Worm (Caenorhabditis elegans) whole organism, L3 larva: Measurements from ENCODE around the gene agmo-1.

Experiments used
- R02D3.7 ChIP-seq: fragments of 150-350 bp; optimal IDR thresholded peaks from 2 replicates; lab custom pipeline; 2014; ENCODE audit warnings: missing biosample characterization, missing genetic modification characterization
- ZK546.5 ChIP-seq: sonication (generic microtip); optimal IDR thresholded peaks from 2 replicates; lab custom pipeline; 2017; ENCODE audit warnings: missing biosample characterization, missing genetic modification characterization
- aly-2 ChIP-seq: fragments of 150-350 bp; optimal IDR thresholded peaks from 2 replicates; lab custom pipeline; 2014; ENCODE audit warnings: missing biosample characterization, missing genetic modification characterization
- ceh-16 ChIP-seq: sonication (generic microtip); optimal IDR thresholded peaks from 2 replicates; lab custom pipeline; 2017; ENCODE audit warnings: missing biosample characterization, missing genetic modification characterization
- ceh-28 ChIP-seq: fragments of 150-350 bp; optimal IDR thresholded peaks from 2 replicates; lab custom pipeline; 2014; ENCODE audit warnings: missing biosample characterization, missing genetic modification reagents, missing genetic modification characterization
- ceh-82 ChIP-seq: fragments of 150-350 bp; optimal IDR thresholded peaks from 2 replicates; lab custom pipeline; 2014; ENCODE audit warnings: missing biosample characterization, missing genetic modification characterization
- ceh-9 ChIP-seq: sonication (generic microtip); optimal IDR thresholded peaks from 2 replicates; lab custom pipeline; 2018; ENCODE audit warnings: missing biosample characterization, missing genetic modification characterization
- egl-27 ChIP-seq: sonication (generic microtip); optimal IDR thresholded peaks from 4 replicates; lab custom pipeline; 2017; ENCODE audit warnings: missing biosample characterization, missing genetic modification reagents, missing genetic modification characterization
- egl-5 ChIP-seq: fragments of 150-350 bp; optimal IDR thresholded peaks from 2 replicates; lab custom pipeline; 2017; ENCODE audit warnings: missing biosample characterization, missing genetic modification reagents, missing genetic modification characterization, inconsistent platforms
- elt-2 ChIP-seq: sonication (generic microtip); optimal IDR thresholded peaks from 2 replicates; lab custom pipeline; 2016; ENCODE audit warnings: missing genetic modification reagents, mild to moderate bottlenecking, missing genetic modification characterization, missing compliant biosample characterization
- elt-3 ChIP-seq, 3 experiments: fragments of 150-350 bp in 1 of 3; sonication (generic microtip) in 2 of 3; optimal IDR thresholded peaks; 2 replicates in 2 of 3; 4 replicates in 1 of 3; lab custom pipeline; 2014 to 2017; ENCODE audit warnings: missing biosample characterization in 3 of 3, missing genetic modification characterization in 3 of 3
- eor-1 ChIP-seq, 2 experiments: fragments of 150-350 bp; optimal IDR thresholded peaks; 2 replicates each; lab custom pipeline; 2014 to 2018; ENCODE audit warnings: missing biosample characterization in 2 of 2, missing genetic modification characterization in 2 of 2
- fkh-10 ChIP-seq: sonication (generic microtip); optimal IDR thresholded peaks from 2 replicates; lab custom pipeline; 2017; ENCODE audit warnings: missing biosample characterization, missing genetic modification reagents, missing genetic modification characterization
- fkh-2 ChIP-seq: fragments of 150-350 bp; optimal IDR thresholded peaks from 2 replicates; lab custom pipeline; 2014; ENCODE audit warnings: missing biosample characterization, missing genetic modification reagents, missing genetic modification characterization
- hmg-11 ChIP-seq: sonication (generic microtip); optimal IDR thresholded peaks from 2 replicates; lab custom pipeline; 2016; ENCODE audit warnings: missing genetic modification characterization, missing compliant biosample characterization
- jun-1 ChIP-seq: fragments of 150-350 bp; optimal IDR thresholded peaks from 2 replicates; lab custom pipeline; 2014; ENCODE audit warnings: missing biosample characterization, missing genetic modification reagents, missing genetic modification characterization
- lin-15B ChIP-seq: fragments of 150-350 bp; optimal IDR thresholded peaks from 2 replicates; lab custom pipeline; 2014; ENCODE audit warnings: missing biosample characterization, missing genetic modification characterization
- lin-39 ChIP-seq: fragments of 150-350 bp; optimal IDR thresholded peaks from 2 replicates; lab custom pipeline; 2018; ENCODE audit warnings: missing biosample characterization, missing genetic modification reagents, missing genetic modification characterization
- mml-1 ChIP-seq: fragments of 150-350 bp; sonication (generic microtip); optimal IDR thresholded peaks from 3 replicates; lab custom pipeline; 2014; ENCODE audit warnings: missing biosample characterization, missing genetic modification characterization
- nfya-1 ChIP-seq: sonication (generic microtip); optimal IDR thresholded peaks from 2 replicates; lab custom pipeline; 2017; ENCODE audit warnings: missing genetic modification characterization, mild to moderate bottlenecking, missing compliant biosample characterization, antibody characterized with exemption, moderate library complexity; ENCODE audit not compliant: insufficient read depth
- nhr-12 ChIP-seq: fragments of 150-350 bp; optimal IDR thresholded peaks from 2 replicates; lab custom pipeline; 2014; ENCODE audit warnings: missing biosample characterization, missing genetic modification characterization
- nhr-25 ChIP-seq: sonication (generic microtip); optimal IDR thresholded peaks from 2 replicates; lab custom pipeline; 2017; ENCODE audit warnings: missing biosample characterization, missing genetic modification characterization
- nhr-28 ChIP-seq: fragments of 150-350 bp; optimal IDR thresholded peaks from 2 replicates; lab custom pipeline; 2014; ENCODE audit warnings: missing biosample characterization, missing genetic modification characterization
- nhr-77 ChIP-seq: fragments of 150-350 bp; optimal IDR thresholded peaks from 2 replicates; lab custom pipeline; 2014; ENCODE audit warnings: missing biosample characterization, missing genetic modification characterization
- pha-4 ChIP-seq: fragments of 150-350 bp; optimal IDR thresholded peaks from 2 replicates; lab custom pipeline; 2014; ENCODE audit warnings: missing biosample characterization, missing genetic modification reagents, missing genetic modification characterization
- pqm-1 ChIP-seq: fragments of 150-350 bp; optimal IDR thresholded peaks from 2 replicates; lab custom pipeline; 2017; ENCODE audit warnings: missing biosample characterization, missing genetic modification characterization, inconsistent platforms
- skn-1 ChIP-seq: fragments of 150-350 bp; optimal IDR thresholded peaks from 2 replicates; lab custom pipeline; 2014; ENCODE audit warnings: missing biosample characterization, missing genetic modification characterization
- snpc-4 ChIP-seq: fragments of 150-350 bp; optimal IDR thresholded peaks from 2 replicates; lab custom pipeline; 2014; ENCODE audit warnings: missing biosample characterization, missing genetic modification characterization
- tbx-2 ChIP-seq: sonication (generic microtip); optimal IDR thresholded peaks from 2 replicates; lab custom pipeline; 2016; ENCODE audit warnings: mild to moderate bottlenecking, missing genetic modification characterization, missing compliant biosample characterization
- zag-1 ChIP-seq: fragments of 150-350 bp; optimal IDR thresholded peaks from 2 replicates; lab custom pipeline; 2014; ENCODE audit warnings: missing biosample characterization, missing genetic modification characterization
- ztf-11 ChIP-seq: fragments of 150-350 bp; optimal IDR thresholded peaks from 2 replicates; lab custom pipeline; 2014; ENCODE audit warnings: missing biosample characterization, missing genetic modification characterization

agmo-1 gene

DNA sequence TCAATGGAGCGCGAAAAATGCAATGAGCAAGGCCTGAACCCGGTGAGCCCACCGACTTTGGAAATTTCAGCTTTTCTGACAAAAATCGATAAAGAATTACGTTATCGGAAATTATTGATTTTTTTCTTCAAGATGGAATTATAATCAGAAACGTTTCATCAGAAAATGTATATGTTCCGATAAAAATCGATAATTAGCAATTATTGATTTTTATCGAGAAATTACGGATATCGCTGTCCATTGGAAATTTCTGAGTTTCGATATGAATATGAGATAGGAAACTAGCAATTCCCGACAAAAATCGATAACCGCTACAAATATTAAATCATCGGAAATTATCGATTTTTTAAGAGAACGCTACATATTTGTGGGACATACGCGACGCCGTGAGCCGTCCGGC is 4.2 kb downstream of the agmo-1 start:
- TF ChIP-seq ceh-28 (tag; lab: Kevin White, UChicago) (peak; percentile 93), nhr-25 (tag; lab: Kevin White, UChicago) (no peak), zag-1 (tag; lab: Kevin White, UChicago) (no peak), ceh-9 (tag; lab: Kevin White, UChicago) (no peak)

DNA sequence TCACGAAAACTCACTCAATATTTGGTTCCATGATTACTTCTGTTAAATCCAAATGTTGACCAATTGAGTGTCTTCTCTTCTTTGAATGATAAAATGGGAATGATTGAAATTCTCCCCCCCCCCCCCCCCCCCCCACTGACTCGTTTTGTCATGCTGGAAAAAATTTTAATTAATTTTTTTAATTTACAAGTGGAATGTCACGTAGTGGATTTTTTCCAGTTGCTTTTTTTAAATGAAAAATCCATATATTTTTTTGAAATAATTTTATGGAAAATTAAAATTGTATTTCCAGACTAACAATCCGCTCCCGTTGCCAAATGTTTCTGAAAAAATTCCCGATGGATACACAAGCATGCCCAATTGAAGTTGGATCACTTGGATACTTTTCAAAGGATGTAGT is 8.9 kb downstream of the agmo-1 start, which contains the start of gene BE10.1:
BE10.1 (minus strand) TSS at position 101 of the 400 bp plus-strand sequence.
- TF ChIP-seq aly-2 (tag; lab: Kevin White, UChicago) (no peak), lin-15B (tag; lab: Kevin White, UChicago) (no peak), eor-1 (tag; optimal IDR thresholded peaks at IDR 0.05; lab: Kevin White, UChicago) (no peak), ceh-28 (tag; lab: Kevin White, UChicago) (no peak), fkh-2 (tag; lab: Kevin White, UChicago) (no peak), ceh-9 (tag; lab: Kevin White, UChicago) (no peak), ZK546.5 (tag; lab: Kevin White, UChicago) (no peak), ceh-82 (tag; lab: Kevin White, UChicago) (no peak), jun-1 (tag; lab: Kevin White, UChicago) (no peak), elt-3 (tag; optimal IDR thresholded peaks at IDR 0.05; lab: Kevin White, UChicago) (no peak)

- TF ChIP-seq ZK546.5 (tag; lab: Kevin White, UChicago), result no peak
- no peak for TF ChIP-seq nhr-77 (tag; lab: Kevin White, UChicago)
- no peak for TF ChIP-seq pha-4
- no peak for TF ChIP-seq ceh-82 (tag; lab: Kevin White, UChicago)
- TF ChIP-seq nhr-28 (tag; lab: Kevin White, UChicago), result no peak
- TF ChIP-seq hmg-11, result no peak
- TF ChIP-seq egl-27 (tag; lab: Kevin White, UChicago), result no peak
- no peak for TF ChIP-seq snpc-4
- TF ChIP-seq mml-1 (tag; lab: Kevin White, UChicago), result no peak
- no peak for TF ChIP-seq egl-5 (tag; lab: Kevin White, UChicago)
- no peak for TF ChIP-seq fkh-10 (GFP tag; lab: Kevin White, UChicago)
- TF ChIP-seq elt-2, result no peak
- no peak for TF ChIP-seq eor-1 (tag; optimal IDR thresholded peaks at IDR 0.05; lab: Kevin White, UChicago)
Measured at ce11 chrIII:12788239-12788638, 10.1 kb downstream of the agmo-1 start.

DNA sequence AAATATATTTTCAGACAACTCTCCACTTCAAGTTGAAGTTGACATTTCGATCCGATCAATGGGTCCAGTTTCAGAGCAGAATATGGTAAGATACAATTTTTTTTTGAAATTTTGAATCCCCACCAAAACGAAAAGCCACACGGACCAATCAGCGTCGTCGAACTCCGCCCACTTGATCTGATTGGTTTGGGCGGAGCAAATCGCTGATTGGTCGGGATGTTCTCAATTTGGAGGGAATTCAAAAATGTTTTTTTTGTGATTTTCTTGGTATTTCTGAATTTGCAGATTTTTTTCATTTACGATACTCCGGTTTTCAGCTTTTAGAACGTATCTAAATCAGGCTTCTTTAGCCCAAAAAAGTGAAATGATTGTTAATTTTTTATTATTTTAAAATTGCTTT is 12.9 kb downstream of the agmo-1 start:
- no peak for TF ChIP-seq nhr-28 (tag; lab: Kevin White, UChicago)
- TF ChIP-seq nfya-1 (tag; lab: Kevin White, UChicago), result peak; percentile 55

DNA sequence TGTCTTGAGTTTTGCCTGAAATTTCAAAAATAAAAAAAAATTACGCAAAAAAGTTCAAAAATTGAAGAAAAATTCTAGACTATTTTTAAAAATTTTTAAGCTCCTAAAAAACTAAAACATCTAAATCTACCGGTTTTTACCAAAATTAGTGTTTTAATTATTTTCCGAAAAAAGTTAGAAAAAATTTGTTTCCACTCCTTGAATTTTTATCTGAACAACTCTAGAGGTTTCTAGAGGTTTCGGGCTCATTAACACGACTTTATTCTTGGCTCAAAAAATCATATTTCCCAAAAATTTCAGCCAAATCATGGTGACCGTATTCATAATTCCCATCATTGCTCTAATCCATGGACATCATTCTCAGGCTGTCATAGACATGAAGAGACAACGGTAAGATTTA is 13.5 kb downstream of the agmo-1 start, which contains the start of gene lgc-37:
lgc-37 (plus strand) TSS at position 301 of the 400 bp plus-strand sequence.
- no peak for TF ChIP-seq ceh-16 (tag; lab: Kevin White, UChicago)
- TF ChIP-seq nhr-25 (tag; lab: Kevin White, UChicago), result no peak
- TF ChIP-seq fkh-2 (tag; lab: Kevin White, UChicago), result no peak
- no peak for TF ChIP-seq tbx-2 (tag; lab: Kevin White, UChicago)
- no peak for TF ChIP-seq skn-1 (tag; lab: Kevin White, UChicago)
- TF ChIP-seq ztf-11, result no peak
- no peak for TF ChIP-seq hmg-11
- TF ChIP-seq snpc-4, result no peak
- no peak for TF ChIP-seq R02D3.7 (tag; lab: Kevin White, UChicago)
- TF ChIP-seq lin-39, result no peak
- no peak for TF ChIP-seq pqm-1
- TF ChIP-seq, all 47 proteins: peak for 0

- peak; percentile 57 for TF ChIP-seq fkh-10 (GFP tag; lab: Kevin White, UChicago)
- TF ChIP-seq nhr-12 (tag; lab: Kevin White, UChicago), result no peak
Measured at ce11 chrIII:12783878-12784277, 14.5 kb downstream of the agmo-1 start.
